Worm (Caenorhabditis elegans) whole organism, L1 larva: ENCODE results near the gene clc-22.

Experiments
- C16A3.4 ChIP-seq: fragments of 150-350 bp; optimal IDR thresholded peaks from 2 replicates; lab custom pipeline; 2014; ENCODE audit warnings: missing biosample characterization, missing genetic modification characterization
- F16B12.6 ChIP-seq: fragments of 150-350 bp; optimal IDR thresholded peaks from 2 replicates; lab custom pipeline; 2014; ENCODE audit warnings: missing biosample characterization, missing genetic modification characterization
- Y116A8C.19 ChIP-seq: sonication (generic microtip); optimal IDR thresholded peaks from 2 replicates; lab custom pipeline; 2016; ENCODE audit warnings: missing compliant biosample characterization, missing genetic modification characterization, borderline replicate concordance
- alr-1 ChIP-seq: fragments of 200-800 bp; sonication (Bioruptor generic); optimal IDR thresholded peaks from 2 replicates; lab custom pipeline; 2018; ENCODE audit warnings: borderline replicate concordance, mild to moderate bottlenecking, missing genetic modification characterization, missing compliant biosample characterization
- blmp-1 ChIP-seq: fragments of 150-350 bp; optimal IDR thresholded peaks from 2 replicates; lab custom pipeline; 2014; ENCODE audit warnings: missing biosample characterization, missing genetic modification characterization
- ceh-63 ChIP-seq: fragments of 200-800 bp; sonication (Bioruptor generic); optimal IDR thresholded peaks from 2 replicates; lab custom pipeline; 2018; ENCODE audit warnings: mild to moderate bottlenecking, missing genetic modification characterization, missing compliant biosample characterization
- ceh-82 ChIP-seq, 3 experiments: fragments of 150-350 bp in 1 of 3; sonication (generic microtip) in 2 of 3; optimal IDR thresholded peaks; 2 replicates each; lab custom pipeline; 2014 to 2017; ENCODE audit warnings: missing biosample characterization in 3 of 3, missing genetic modification characterization in 3 of 3
- dpl-1 ChIP-seq, 3 experiments: fragments of 150-350 bp in 2 of 3; sonication (generic microtip) in 1 of 3; optimal IDR thresholded peaks; 2 replicates each; lab custom pipeline; 2014 to 2017; ENCODE audit warnings: missing biosample characterization in 3 of 3, missing genetic modification characterization in 3 of 3, missing genetic modification reagents in 3 of 3
- efl-1 ChIP-seq, 4 experiments: fragments of 150-350 bp; optimal IDR thresholded peaks in 3 of 4; peaks in 1 of 4; 1 replicate in 1 of 4; 2 replicates in 3 of 4; lab custom pipeline; 2014; ENCODE audit warnings: missing biosample characterization in 2 of 4, missing genetic modification characterization in 2 of 4, missing genetic modification reagents in 2 of 4
- egl-13 ChIP-seq: sonication (generic microtip); optimal IDR thresholded peaks from 2 replicates; lab custom pipeline; 2016; ENCODE audit warnings: missing genotype, missing genetic modification reagents, missing genetic modification characterization, missing compliant biosample characterization
- elt-2 ChIP-seq: sonication (generic microtip); optimal IDR thresholded peaks from 2 replicates; lab custom pipeline; 2016; ENCODE audit warnings: missing genetic modification characterization, mild to moderate bottlenecking, inconsistent platforms, missing compliant biosample characterization, missing genetic modification reagents
- elt-3 ChIP-seq, 6 experiments: fragments of 150-350 bp in 1 of 6; sonication (generic microtip); optimal IDR thresholded peaks; 2 replicates each; lab custom pipeline; 2017 to 2018; ENCODE audit warnings: missing biosample characterization in 6 of 6, missing genetic modification characterization in 6 of 6, inconsistent platforms in 1 of 6
- fkh-10 ChIP-seq: sonication (generic microtip); optimal IDR thresholded peaks from 2 replicates; lab custom pipeline; 2017; ENCODE audit warnings: missing biosample characterization, missing genetic modification reagents, missing genetic modification characterization
- fkh-4 ChIP-seq: sonication (generic microtip); optimal IDR thresholded peaks from 2 replicates; lab custom pipeline; 2016; ENCODE audit warnings: missing compliant biosample characterization, missing genetic modification characterization, borderline replicate concordance
- fkh-8 ChIP-seq: sonication (generic microtip); optimal IDR thresholded peaks from 2 replicates; lab custom pipeline; 2016; ENCODE audit warnings: mild to moderate bottlenecking, missing genetic modification characterization, missing compliant biosample characterization
- hlh-17 ChIP-seq: fragments of 200-800 bp; sonication (Bioruptor generic); optimal IDR thresholded peaks from 2 replicates; lab custom pipeline; 2018; ENCODE audit warnings: missing genetic modification characterization, mild to moderate bottlenecking, missing compliant biosample characterization, moderate library complexity, borderline replicate concordance
- hlh-4 ChIP-seq: sonication (generic microtip); optimal IDR thresholded peaks from 2 replicates; lab custom pipeline; 2016; ENCODE audit warnings: mild to moderate bottlenecking, missing genetic modification characterization, missing compliant biosample characterization
- hpl-2 ChIP-seq: fragments of 150-350 bp; optimal IDR thresholded peaks from 2 replicates; lab custom pipeline; 2014; ENCODE audit warnings: missing biosample characterization, missing genetic modification reagents, missing genetic modification characterization
- irx-1 ChIP-seq: sonication (generic microtip); optimal IDR thresholded peaks from 2 replicates; lab custom pipeline; 2016; ENCODE audit warnings: missing genetic modification characterization, missing compliant biosample characterization
- lin-14 ChIP-seq: fragments of 200-800 bp; sonication (Bioruptor generic); optimal IDR thresholded peaks from 2 replicates; lab custom pipeline; 2018; ENCODE audit warnings: mild to moderate bottlenecking, missing genetic modification characterization, moderate library complexity, missing compliant biosample characterization
- lir-3 ChIP-seq: sonication (generic microtip); optimal IDR thresholded peaks from 2 replicates; lab custom pipeline; 2016; ENCODE audit warnings: mild to moderate bottlenecking, missing genetic modification characterization, moderate library complexity, missing compliant biosample characterization; ENCODE audit not compliant: poor library complexity
- lsy-2 ChIP-seq, 2 experiments: fragments of 150-350 bp; optimal IDR thresholded peaks; 2 replicates each; lab custom pipeline; 2014; ENCODE audit warnings: missing biosample characterization in 2 of 2, missing genetic modification characterization in 2 of 2
- mab-9 ChIP-seq: fragments of 200-800 bp; sonication (Bioruptor generic); IDR thresholded peaks from 2 replicates; pipeline ENCODE4 v1.3.6; 2022; ENCODE audit warnings: missing genetic modification reagents, missing genetic modification characterization, missing compliant biosample characterization
- mdl-1 ChIP-seq, 2 experiments: fragments of 150-350 bp; optimal IDR thresholded peaks; 2 replicates each; lab custom pipeline; 2014 to 2017; ENCODE audit warnings: missing biosample characterization in 2 of 2, missing genetic modification characterization in 2 of 2, inconsistent platforms in 1 of 2
- mep-1 ChIP-seq: fragments of 150-350 bp; optimal IDR thresholded peaks from 2 replicates; lab custom pipeline; 2014; ENCODE audit warnings: missing biosample characterization, missing genetic modification characterization
- nhr-19 ChIP-seq: fragments of 200-800 bp; sonication (Bioruptor generic); conservative IDR thresholded peaks from 2 replicates; pipeline ENCODE4 v1.3.6; 2022; ENCODE audit warnings: missing genetic modification characterization, missing compliant biosample characterization
- nhr-20 ChIP-seq: sonication (generic microtip); optimal IDR thresholded peaks from 2 replicates; lab custom pipeline; 2016; ENCODE audit warnings: mild to moderate bottlenecking, missing genetic modification characterization, missing compliant biosample characterization
- nhr-71 ChIP-seq: sonication (generic microtip); optimal IDR thresholded peaks from 2 replicates; lab custom pipeline; 2016; ENCODE audit warnings: mild to moderate bottlenecking, missing genetic modification characterization, moderate library complexity, missing compliant biosample characterization
- nhr-76 ChIP-seq: sonication (generic microtip); optimal IDR thresholded peaks from 2 replicates; lab custom pipeline; 2017; ENCODE audit warnings: missing biosample characterization, missing genetic modification characterization
- nhr-84 ChIP-seq: sonication (generic microtip); optimal IDR thresholded peaks from 2 replicates; lab custom pipeline; 2017; ENCODE audit warnings: missing biosample characterization, missing genetic modification characterization
- pag-3 ChIP-seq: sonication (generic microtip); optimal IDR thresholded peaks from 2 replicates; lab custom pipeline; 2017; ENCODE audit warnings: missing genetic modification characterization, mild to moderate bottlenecking, missing compliant biosample characterization, antibody characterized with exemption, borderline replicate concordance; ENCODE audit not compliant: insufficient read depth
- pax-3 ChIP-seq: fragments of 200-800 bp; sonication (Bioruptor generic); optimal IDR thresholded peaks from 2 replicates; lab custom pipeline; 2018; ENCODE audit warnings: mild to moderate bottlenecking, missing genetic modification characterization, moderate library complexity, missing compliant biosample characterization
- rnt-1 ChIP-seq: sonication (generic microtip); optimal IDR thresholded peaks from 2 replicates; lab custom pipeline; 2016; ENCODE audit warnings: mild to moderate bottlenecking, missing genetic modification characterization, moderate library complexity, missing compliant biosample characterization
- snpc-4 ChIP-seq: fragments of 150-350 bp; optimal IDR thresholded peaks from 2 replicates; lab custom pipeline; 2014; ENCODE audit warnings: missing biosample characterization, missing genetic modification characterization
- snu-23 ChIP-seq: sonication (generic microtip); optimal IDR thresholded peaks from 2 replicates; lab custom pipeline; 2016; ENCODE audit warnings: missing genetic modification characterization, missing compliant biosample characterization
- sox-4 ChIP-seq: sonication (generic microtip); optimal IDR thresholded peaks from 2 replicates; lab custom pipeline; 2016; ENCODE audit warnings: missing genetic modification characterization, missing compliant biosample characterization
- unc-86 ChIP-seq: sonication (generic microtip); optimal IDR thresholded peaks from 2 replicates; lab custom pipeline; 2016; ENCODE audit warnings: missing genetic modification characterization, missing compliant biosample characterization
- unc-98 ChIP-seq: fragments of 200-800 bp; sonication (Bioruptor generic); IDR thresholded peaks from 2 replicates; pipeline ENCODE4 v1.3.6; 2022; ENCODE audit warnings: missing genetic modification characterization, missing compliant biosample characterization
- xbp-1 ChIP-seq: sonication (generic microtip); optimal IDR thresholded peaks from 2 replicates; lab custom pipeline; 2016; ENCODE audit warnings: missing genetic modification characterization, missing compliant biosample characterization
- zag-1 ChIP-seq: fragments of 150-350 bp; optimal IDR thresholded peaks from 2 replicates; lab custom pipeline; 2014; ENCODE audit warnings: missing biosample characterization, missing genetic modification characterization
- ztf-4 ChIP-seq: fragments of 150-350 bp; optimal IDR thresholded peaks from 2 replicates; lab custom pipeline; 2014; ENCODE audit warnings: missing biosample characterization, missing genetic modification characterization

The clc-22 gene

ce11 chrII:3951354-3951753 lies 44.5 kb downstream of the clc-22 start (continued):
- TF ChIP-seq nhr-84 (tag; lab: Kevin White, UChicago) (no peak), C16A3.4 (tag; lab: Kevin White, UChicago) (no peak), pax-3 (tag; lab: Kevin White, UChicago) (no peak), lin-14 (GFP tag; lab: Kevin White, UChicago) (peak; percentile 85), nhr-20 (tag; lab: Kevin White, UChicago) (peak; percentile 59), nhr-71 (peak; percentile 39), lir-3 (no peak), dpl-1 (GFP tag; optimal IDR thresholded peaks at IDR 0.05; lab: Kevin White, UChicago) (peak in 1 of 3 experiments; percentile 19), zag-1 (tag; lab: Kevin White, UChicago) (no peak), irx-1 (tag; lab: Kevin White, UChicago) (no peak), efl-1 (optimal IDR thresholded peaks at IDR 0.05; lab: Kevin White, UChicago) (peak in 1 of 2 experiments; percentile 28), efl-1 (GFP tag; optimal IDR thresholded peaks at IDR 0.05 in 1 of 2; lab: Kevin White, UChicago) (peak in 1 of 2 experiments; percentile 65), unc-98 (GFP tag; lab: Robert Waterston, UW) (no peak), snpc-4 (tag; lab: Kevin White, UChicago) (no peak), snu-23 (GFP tag; lab: Kevin White, UChicago) (peak; percentile 51), ztf-4 (no peak), nhr-19 (GFP tag; lab: Robert Waterston, UW) (no peak), pag-3 (tag; lab: Kevin White, UChicago) (no peak), hpl-2 (no peak), fkh-10 (GFP tag; lab: Kevin White, UChicago) (no peak), xbp-1 (tag; lab: Kevin White, UChicago) (no peak), mab-9 (GFP tag; lab: Robert Waterston, UW) (no peak), rnt-1 (tag; lab: Kevin White, UChicago) (peak; percentile 10), elt-2 (tag; lab: Kevin White, UChicago) (no peak), hlh-4 (no peak), unc-86 (tag; lab: Kevin White, UChicago) (no peak), egl-13 (tag; lab: Kevin White, UChicago) (no peak), mep-1 (tag; lab: Kevin White, UChicago) (peak; percentile 30), lsy-2 (tag; optimal IDR thresholded peaks at IDR 0.05; lab: Kevin White, UChicago) (peak in 1 of 2 experiments; percentile 47), alr-1 (tag; lab: Kevin White, UChicago) (no peak), nhr-76 (tag; lab: Kevin White, UChicago) (no peak), mdl-1 (tag; optimal IDR thresholded peaks at IDR 0.05; lab: Kevin White, UChicago) (no peak), sox-4 (tag; lab: Kevin White, UChicago) (no peak), blmp-1 (tag; lab: Kevin White, UChicago) (peak; percentile 89), F16B12.6 (tag; lab: Kevin White, UChicago) (no peak), fkh-8 (tag; lab: Kevin White, UChicago) (no peak), fkh-4 (tag; lab: Kevin White, UChicago) (no peak), ceh-63 (GFP tag; lab: Kevin White, UChicago) (no peak), hlh-17 (GFP tag; lab: Kevin White, UChicago) (no peak), ceh-82 (tag; optimal IDR thresholded peaks at IDR 0.05; lab: Kevin White, UChicago) (no peak), elt-3 (tag; optimal IDR thresholded peaks at IDR 0.05; lab: Kevin White, UChicago) (peak in 2 of 6 experiments; percentile 29 to 42), Y116A8C.19 (tag; lab: Kevin White, UChicago) (no peak)
